Worm (Caenorhabditis elegans): Measurements from ENCODE around the gene pir-2.

The pir-2 gene

ce11 chrIII:9455980-9456658, 12.7 kb upstream of the pir-2 start, which contains the start of the genes rheb-1 and spk-1 (continued):
- TF ChIP-seq fkh-10 (GFP tag; optimal IDR thresholded peaks at IDR 0.05): peak; percentile 53
- peak; percentile 79 for TF ChIP-seq lin-13 (GFP tag; optimal IDR thresholded peaks at IDR 0.05)
- peak; percentile 61 for TF ChIP-seq nhr-237 (tag; optimal IDR thresholded peaks at IDR 0.05)
- no peak for TF ChIP-seq ceh-90 (tag; optimal IDR thresholded peaks at IDR 0.05)
- no peak for TF ChIP-seq hlh-4 (tag; optimal IDR thresholded peaks at IDR 0.05)
- TF ChIP-seq nhr-90 (tag; optimal IDR thresholded peaks at IDR 0.05; ENCODE audit: poor library complexity): peak; percentile 85
- peak; percentile 86 for TF ChIP-seq jun-1 (tag; optimal IDR thresholded peaks at IDR 0.05)
- TF ChIP-seq rnt-1 (tag; optimal IDR thresholded peaks at IDR 0.05): peak; percentile 92
- peak; percentile 95 for TF ChIP-seq nhr-71 (tag; optimal IDR thresholded peaks at IDR 0.05)
- no peak for TF ChIP-seq nhr-84 (tag; optimal IDR thresholded peaks at IDR 0.05)
- peak; percentile 75 to 89 (median 75) for TF ChIP-seq ceh-82 (tag; optimal IDR thresholded peaks at IDR 0.05)
- peak; percentile 57 for TF ChIP-seq sup-37 (GFP tag; optimal IDR thresholded peaks at IDR 0.05)
- peak; percentile 83 to 84 for TF ChIP-seq efl-1 (optimal IDR thresholded peaks at IDR 0.05)
- peak; percentile 69 to 97 for TF ChIP-seq efl-1 (GFP tag; optimal IDR thresholded peaks at IDR 0.05 in 1 of 2)
- TF ChIP-seq ztf-11 (tag; optimal IDR thresholded peaks at IDR 0.05): peak in 1 of 2 experiments; percentile 43
- peak; percentile 94 for TF ChIP-seq lin-14 (GFP tag; optimal IDR thresholded peaks at IDR 0.05)
- TF ChIP-seq Y116A8C.19 (tag; optimal IDR thresholded peaks at IDR 0.05; ENCODE audit: borderline replicate concordance): no peak
- TF ChIP-seq C16A3.4 (tag; optimal IDR thresholded peaks at IDR 0.05): peak; percentile 84
- TF ChIP-seq ets-5 (GFP tag; IDR thresholded peaks at IDR 0.05): no peak
- TF ChIP-seq unc-98 (GFP tag; IDR thresholded peaks at IDR 0.05): no peak
- TF ChIP-seq snu-23 (GFP tag; optimal IDR thresholded peaks at IDR 0.05): peak; percentile 93
- TF ChIP-seq unc-130 (tag; optimal IDR thresholded peaks at IDR 0.05): peak; percentile 81
- TF ChIP-seq nhr-47 (tag; optimal IDR thresholded peaks at IDR 0.05): peak; percentile 90
- peak; percentile 32 for TF ChIP-seq fkh-4 (tag; optimal IDR thresholded peaks at IDR 0.05; ENCODE audit: borderline replicate concordance)
- no peak for TF ChIP-seq nhr-28 (tag; optimal IDR thresholded peaks at IDR 0.05)
- no peak for TF ChIP-seq nhr-12 (tag; optimal IDR thresholded peaks at IDR 0.05)
- TF ChIP-seq ceh-8 (GFP tag; optimal IDR thresholded peaks at IDR 0.05): peak; percentile 14
- TF ChIP-seq irx-1 (tag; optimal IDR thresholded peaks at IDR 0.05): peak; percentile 57
- peak; percentile 76 for TF ChIP-seq ztf-4 (tag; optimal IDR thresholded peaks at IDR 0.05)
- peak; percentile 48 for TF ChIP-seq ama-1 (optimal IDR thresholded peaks at IDR 0.05)
- TF ChIP-seq zag-1 (tag; optimal IDR thresholded peaks at IDR 0.05): no peak
- TF ChIP-seq egl-13 (tag; optimal IDR thresholded peaks at IDR 0.05): peak; percentile 82
- peak; percentile 61 for TF ChIP-seq lin-15B (tag; optimal IDR thresholded peaks at IDR 0.05)
- peak; percentile 45 for TF ChIP-seq lin-39 (tag; optimal IDR thresholded peaks at IDR 0.05)
- TF ChIP-seq unc-30 (tag; optimal IDR thresholded peaks at IDR 0.05): no peak
- TF ChIP-seq pax-3 (tag; optimal IDR thresholded peaks at IDR 0.05): peak; percentile 82
- TF ChIP-seq mab-9 (GFP tag; IDR thresholded peaks at IDR 0.05): peak; percentile 60
- peak; percentile 94 for TF ChIP-seq fkh-8 (tag; optimal IDR thresholded peaks at IDR 0.05)
- TF ChIP-seq C34B4.2 (tag; optimal IDR thresholded peaks at IDR 0.05): no peak
- peak; percentile 83 for TF ChIP-seq skn-1 (tag; optimal IDR thresholded peaks at IDR 0.05)
- no peak for TF ChIP-seq pqm-1 (tag; optimal IDR thresholded peaks at IDR 0.05)
- peak; percentile 89 for TF ChIP-seq nhr-19 (GFP tag; conservative IDR thresholded peaks at IDR 0.05)
- TF ChIP-seq unc-86 (tag; optimal IDR thresholded peaks at IDR 0.05): peak; percentile 82
- TF ChIP-seq nhr-11 (tag; optimal IDR thresholded peaks at IDR 0.05): peak; percentile 58
- peak; percentile 69 for TF ChIP-seq blmp-1 (tag; optimal IDR thresholded peaks at IDR 0.05)
- peak; percentile 40 for TF ChIP-seq snpc-4 (tag; optimal IDR thresholded peaks at IDR 0.05)
- TF ChIP-seq lin-35 (GFP tag; optimal IDR thresholded peaks at IDR 0.05): peak; percentile 83 to 89
- peak; percentile 99 for TF ChIP-seq lsy-2 (tag; optimal IDR thresholded peaks at IDR 0.05)
- TF ChIP-seq sox-4 (tag; optimal IDR thresholded peaks at IDR 0.05): peak; percentile 8
- peak; percentile 59 for TF ChIP-seq zip-4 (GFP tag; optimal IDR thresholded peaks at IDR 0.05)
- TF ChIP-seq unc-62 (GFP tag; optimal IDR thresholded peaks at IDR 0.05): no peak
- peak in 3 of 6 experiments; percentile 54 to 62 (median 59) for TF ChIP-seq elt-3 (tag; optimal IDR thresholded peaks at IDR 0.05)
- TF ChIP-seq efl-3 (GFP tag; optimal IDR thresholded peaks at IDR 0.05): no peak

Measured in whole organism, L1 larva.